Fruit fly (Drosophila melanogaster): ENCODE measurements around the gene Acp32CD.

dm6 chr2L:10988026-10988425, 27.4 kb upstream of the Acp32CD start:
- TF ChIP-seq psq (optimal IDR thresholded peaks at IDR 0.05), result no peak
- no peak for TF ChIP-seq h (optimal IDR thresholded peaks at IDR 0.05)
- TF ChIP-seq insv (optimal IDR thresholded peaks at IDR 0.05), result no peak
- no peak for TF ChIP-seq Myc (optimal IDR thresholded peaks at IDR 0.05)
- TF ChIP-seq ttk (optimal IDR thresholded peaks at IDR 0.05), result no peak
